Worm (Caenorhabditis elegans): ENCODE data around the gene col-3.

- TF ChIP-seq ama-1 (optimal IDR thresholded peaks at IDR 0.05) (no peak), B0310.2 (tag; optimal IDR thresholded peaks at IDR 0.05) (no peak), sea-1 (GFP tag; conservative IDR thresholded peaks at IDR 0.05) (no peak), tra-4 (tag; optimal IDR thresholded peaks at IDR 0.05) (no peak), tbx-11 (GFP tag; IDR thresholded peaks at IDR 0.05) (no peak), F13C5.2 (tag; optimal IDR thresholded peaks at IDR 0.05) (no peak), pes-1 (GFP tag; IDR thresholded peaks at IDR 0.05) (no peak), ceh-36 (tag; optimal IDR thresholded peaks at IDR 0.05) (no peak), ets-7 (tag; optimal IDR thresholded peaks at IDR 0.05) (no peak), hmbx-1 (tag; optimal IDR thresholded peaks at IDR 0.05) (no peak), hnd-1 (tag; optimal IDR thresholded peaks at IDR 0.05) (no peak), aly-1 (tag; optimal IDR thresholded peaks at IDR 0.05) (no peak), tbx-37 (GFP tag; conservative IDR thresholded peaks at IDR 0.05) (no peak), flt-1 (GFP tag; IDR thresholded peaks at IDR 0.05) (no peak)
Measured at ce11 chrIV:8813614-8814013, 11.0 kb upstream of the col-3 start, which contains the start of gene exc-5.
